Worm (Caenorhabditis elegans): ENCODE measurements around the gene msp-78.

- no peak for TF ChIP-seq klf-2 (GFP tag; conservative IDR thresholded peaks at IDR 0.05)
- TF ChIP-seq med-1 (GFP tag; optimal IDR thresholded peaks at IDR 0.05; ENCODE audit: insufficient read depth): no peak
- no peak for TF ChIP-seq cog-1 (tag; optimal IDR thresholded peaks at IDR 0.05)
- TF ChIP-seq ztf-23 (GFP tag; IDR thresholded peaks at IDR 0.05): no peak
These were observed 3.6 kb upstream of the msp-78 start, which contains the start of gene ssp-36 for ce11 chrIV:9766250-9766649.

Measured in whole organism, midembryonic.